Fruit fly (Drosophila melanogaster) whole organism, embryonic: ENCODE data around the gene Schip1.

ENCODE experiments used
- Awh ChIP-seq: fragments of 200-800 bp; sonication (Bioruptor generic); IDR thresholded peaks from 2 replicates; pipeline ENCODE4, ENCODE4 v1.3.6; 2022; ENCODE audit warnings: missing biosample characterization, missing genetic modification characterization
- CG10565 ChIP-seq: fragments of 200-800 bp; sonication (Bioruptor generic); optimal IDR thresholded peaks from 3 replicates; lab custom pipeline; 2016; ENCODE audit warnings: missing biosample characterization, mild to moderate bottlenecking, missing genetic modification characterization
- CG11085 ChIP-seq: fragments of 200-800 bp; sonication (Bioruptor generic); IDR thresholded peaks from 2 replicates; pipeline ENCODE4 v1.3.6; 2022; ENCODE audit warnings: missing biosample characterization, missing genetic modification characterization
- CG12236 ChIP-seq: fragments of 200-800 bp; sonication (Bioruptor generic); optimal IDR thresholded peaks from 2 replicates; lab custom pipeline; 2016; ENCODE audit warnings: missing biosample characterization, missing genetic modification characterization
- CG12299 ChIP-seq: fragments of 200-800 bp; sonication (Bioruptor generic); optimal IDR thresholded peaks from 2 replicates; lab custom pipeline; 2018; ENCODE audit warnings: missing biosample characterization, mild to moderate bottlenecking, missing genetic modification characterization
- CG12391 ChIP-seq: fragments of 200-800 bp; sonication (Bioruptor generic); optimal IDR thresholded peaks from 3 replicates; lab custom pipeline; 2018; ENCODE audit warnings: missing biosample characterization, mild to moderate bottlenecking, missing genetic modification characterization, moderate library complexity
- CG16863 ChIP-seq: fragments of 200-800 bp; sonication (Bioruptor generic); optimal IDR thresholded peaks from 3 replicates; lab custom pipeline; 2016; ENCODE audit warnings: missing biosample characterization, missing genetic modification characterization
- CG17802 ChIP-seq: fragments of 200-800 bp; sonication (Bioruptor generic); optimal IDR thresholded peaks from 2 replicates; lab custom pipeline; 2018; ENCODE audit warnings: missing biosample characterization, mild to moderate bottlenecking, missing genetic modification characterization, moderate library complexity
- CG1792 ChIP-seq: fragments of 200-800 bp; sonication (Bioruptor generic); optimal IDR thresholded peaks from 2 replicates; lab custom pipeline; 2016; ENCODE audit warnings: missing biosample characterization, missing genetic modification characterization
- CG2889 ChIP-seq: fragments of 200-800 bp; sonication (Bioruptor generic); IDR thresholded peaks from 3 replicates; pipeline ENCODE4 v1.3.6; 2022; ENCODE audit warnings: missing biosample characterization, missing genetic modification characterization
- CG30403 ChIP-seq: fragments of 200-800 bp; sonication (Bioruptor generic); optimal IDR thresholded peaks from 3 replicates; lab custom pipeline; 2016; ENCODE audit warnings: missing biosample characterization, missing genetic modification characterization
- CG30431 ChIP-seq: fragments of 200-800 bp; sonication (Bioruptor generic); optimal IDR thresholded peaks from 2 replicates; lab custom pipeline; 2017; ENCODE audit warnings: missing biosample characterization, missing genetic modification characterization
- CG31224 ChIP-seq: fragments of 200-800 bp; sonication (Bioruptor generic); IDR thresholded peaks from 2 replicates; pipeline ENCODE4 v1.3.6; 2022; ENCODE audit warnings: missing biosample characterization, missing genetic modification characterization
- CG31365 ChIP-seq: fragments of 200-800 bp; sonication (Bioruptor generic); optimal IDR thresholded peaks from 2 replicates; lab custom pipeline; 2018; ENCODE audit warnings: missing biosample characterization, mild to moderate bottlenecking, missing genetic modification characterization
- CG31388 ChIP-seq: fragments of 200-800 bp; sonication (Bioruptor generic); optimal IDR thresholded peaks from 2 replicates; lab custom pipeline; 2016; ENCODE audit warnings: missing biosample characterization, missing genetic modification characterization
- CG34376 ChIP-seq: fragments of 200-800 bp; sonication (Bioruptor generic); optimal IDR thresholded peaks from 2 replicates; lab custom pipeline; 2018; ENCODE audit warnings: missing biosample characterization, mild to moderate bottlenecking, missing genetic modification characterization
- CG4707 ChIP-seq: fragments of 200-800 bp; sonication (Bioruptor generic); optimal IDR thresholded peaks from 2 replicates; lab custom pipeline; 2018; ENCODE audit warnings: missing biosample characterization, mild to moderate bottlenecking, missing genetic modification characterization, moderate library complexity
- CG4730 ChIP-seq: fragments of 200-800 bp; sonication (Bioruptor generic); IDR thresholded peaks from 2 replicates; pipeline ENCODE4 v1.3.6; 2022; ENCODE audit warnings: missing biosample characterization, missing genetic modification characterization
- CG6175 ChIP-seq: fragments of 200-800 bp; sonication (Bioruptor generic); IDR thresholded peaks from 3 replicates; pipeline ENCODE4 v1.3.6; 2022; ENCODE audit warnings: missing biosample characterization, missing genetic modification characterization
- CG6683 ChIP-seq: fragments of 200-800 bp; sonication (Bioruptor generic); optimal IDR thresholded peaks from 2 replicates; lab custom pipeline; 2017; ENCODE audit warnings: missing biosample characterization, mild to moderate bottlenecking, missing genetic modification characterization, missing genetic modification reagents
- CG6813 ChIP-seq: fragments of 200-800 bp; sonication (Bioruptor generic); optimal IDR thresholded peaks from 2 replicates; lab custom pipeline; 2017; ENCODE audit warnings: missing biosample characterization, missing genetic modification characterization, mild to moderate bottlenecking, moderate library complexity, missing genetic modification reagents
- CG8281 ChIP-seq: fragments of 200-800 bp; sonication (Bioruptor generic); optimal IDR thresholded peaks from 2 replicates; lab custom pipeline; 2018; ENCODE audit warnings: missing biosample characterization, mild to moderate bottlenecking, missing genetic modification characterization, moderate library complexity
- CG8765 ChIP-seq: fragments of 200-800 bp; sonication (Bioruptor generic); IDR thresholded peaks from 2 replicates; pipeline ENCODE4 v1.3.6; 2022; ENCODE audit warnings: missing biosample characterization, missing genetic modification characterization
- CG9727 ChIP-seq: fragments of 200-800 bp; sonication (Bioruptor generic); optimal IDR thresholded peaks from 3 replicates; lab custom pipeline; 2017; ENCODE audit warnings: missing biosample characterization, mild to moderate bottlenecking, missing genetic modification characterization
- CG9797 ChIP-seq: fragments of 200-800 bp; sonication (Bioruptor generic); optimal IDR thresholded peaks from 3 replicates; lab custom pipeline; 2018; ENCODE audit warnings: missing biosample characterization, mild to moderate bottlenecking, missing genetic modification characterization
- Dbx ChIP-seq: fragments of 200-800 bp; sonication (Bioruptor generic); IDR thresholded peaks from 3 replicates; pipeline ENCODE4 v1.3.6; 2022; ENCODE audit warnings: missing biosample characterization, missing genetic modification characterization
- Deaf1 ChIP-seq: fragments of 200-800 bp; optimal IDR thresholded peaks from 3 replicates; lab custom pipeline; 2019; ENCODE audit warnings: missing biosample characterization, mild to moderate bottlenecking, missing genetic modification characterization, moderate library complexity
- Dll ChIP-seq: fragments of 200-800 bp; sonication (Bioruptor generic); IDR thresholded peaks from 4 replicates; pipeline ENCODE4 v1.3.6; 2022; ENCODE audit warnings: missing biosample characterization, missing genetic modification characterization; ENCODE audit not compliant: partially characterized antibody
- Fer2 ChIP-seq: fragments of 200-800 bp; sonication (Bioruptor generic); optimal IDR thresholded peaks from 2 replicates; lab custom pipeline; 2018; ENCODE audit warnings: missing biosample characterization, mild to moderate bottlenecking, missing genetic modification characterization, moderate library complexity
- HmgD ChIP-seq: fragments of 200-800 bp; sonication (Bioruptor generic); optimal IDR thresholded peaks from 3 replicates; lab custom pipeline; 2016; ENCODE audit warnings: missing biosample characterization, missing genetic modification characterization
- Hr39 ChIP-seq: fragments of >200 bp; optimal IDR thresholded peaks from 2 replicates; lab custom pipeline; 2017
- Lpt ChIP-seq: fragments of >200 bp; optimal IDR thresholded peaks from 2 replicates; lab custom pipeline; 2018; ENCODE audit warnings: missing biosample characterization, missing genetic modification characterization
- Oli ChIP-seq: fragments of 200-800 bp; sonication (Bioruptor generic); optimal IDR thresholded peaks from 2 replicates; lab custom pipeline; 2018; ENCODE audit warnings: missing biosample characterization, mild to moderate bottlenecking, missing genetic modification characterization, moderate library complexity
- Optix ChIP-seq: fragments of 200-800 bp; sonication (Bioruptor generic); IDR thresholded peaks from 3 replicates; pipeline ENCODE4 v1.3.6; 2022; ENCODE audit warnings: missing biosample characterization, missing genetic modification characterization
- al ChIP-seq: fragments of 200-800 bp; sonication (Bioruptor generic); IDR thresholded peaks from 2 replicates; pipeline ENCODE4 v1.3.6; 2022; ENCODE audit warnings: missing biosample characterization, missing genetic modification characterization
- aop ChIP-seq: fragments of 200-800 bp; sonication (Bioruptor generic); IDR thresholded peaks from 2 replicates; pipeline ENCODE4 v1.3.6; 2022; ENCODE audit warnings: missing biosample characterization, missing genetic modification characterization
- ara ChIP-seq: fragments of 200-800 bp; sonication (Bioruptor generic); IDR thresholded peaks from 2 replicates; pipeline ENCODE4 v1.3.6; 2022; ENCODE audit warnings: missing biosample characterization, missing genetic modification characterization
- ase ChIP-seq: fragments of 200-800 bp; sonication (Bioruptor generic); IDR thresholded peaks from 3 replicates; pipeline ENCODE4 v1.3.6; 2022; ENCODE audit warnings: missing biosample characterization, missing genetic modification characterization
- crol ChIP-seq: fragments of 200-800 bp; sonication (Bioruptor generic); IDR thresholded peaks from 2 replicates; pipeline ENCODE4 v1.3.6; 2022; ENCODE audit warnings: missing biosample characterization, missing genetic modification characterization
- dati ChIP-seq: fragments of 200-800 bp; sonication (Bioruptor generic); IDR thresholded peaks from 2 replicates; pipeline ENCODE4 v1.3.6; 2022; ENCODE audit warnings: missing biosample characterization, missing genetic modification characterization
- fd102C ChIP-seq: fragments of 200-800 bp; sonication (Bioruptor generic); optimal IDR thresholded peaks from 2 replicates; lab custom pipeline; 2018; ENCODE audit warnings: missing biosample characterization, mild to moderate bottlenecking, missing genetic modification characterization, moderate library complexity
- ftz-f1 ChIP-seq: fragments of 200-800 bp; sonication (Bioruptor generic); optimal IDR thresholded peaks from 2 replicates; lab custom pipeline; 2016; ENCODE audit warnings: missing biosample characterization, missing genetic modification characterization
- gfzf ChIP-seq: fragments of 200-800 bp; sonication (Bioruptor generic); optimal IDR thresholded peaks from 2 replicates; lab custom pipeline; 2016; ENCODE audit warnings: missing biosample characterization, mild to moderate bottlenecking, missing genetic modification characterization, moderate library complexity
- hbn ChIP-seq: fragments of 200-800 bp; sonication (Bioruptor generic); IDR thresholded peaks from 2 replicates; pipeline ENCODE4 v1.3.6; 2022; ENCODE audit warnings: missing biosample characterization, missing genetic modification characterization; ENCODE audit not compliant: partially characterized antibody
- her ChIP-seq: fragments of 200-800 bp; sonication (Bioruptor generic); optimal IDR thresholded peaks from 2 replicates; lab custom pipeline; 2016; ENCODE audit warnings: missing biosample characterization, missing genetic modification characterization
- nom ChIP-seq: fragments of 200-800 bp; sonication (Bioruptor generic); optimal IDR thresholded peaks from 2 replicates; lab custom pipeline; 2017; ENCODE audit warnings: missing biosample characterization, missing genetic modification characterization, mild to moderate bottlenecking, moderate library complexity, missing genetic modification reagents
- pfk ChIP-seq: fragments of 200-800 bp; sonication (Bioruptor generic); optimal IDR thresholded peaks from 2 replicates; lab custom pipeline; 2018; ENCODE audit warnings: missing biosample characterization, mild to moderate bottlenecking, missing genetic modification characterization, moderate library complexity
- seq ChIP-seq: fragments of 200-800 bp; sonication (Bioruptor generic); IDR thresholded peaks from 2 replicates; pipeline ENCODE4 v1.3.6; 2022; ENCODE audit warnings: missing biosample characterization, missing genetic modification characterization
- sqz ChIP-seq: fragments of 200-800 bp; sonication (Bioruptor generic); optimal IDR thresholded peaks from 3 replicates; lab custom pipeline; 2018; ENCODE audit warnings: missing biosample characterization, mild to moderate bottlenecking, missing genetic modification characterization
- sug ChIP-seq: fragments of 200-800 bp; optimal IDR thresholded peaks from 2 replicates; lab custom pipeline; 2019; ENCODE audit warnings: missing biosample characterization, mild to moderate bottlenecking, missing genetic modification characterization, moderate library complexity
- trh ChIP-seq: fragments of 200-800 bp; sonication (Bioruptor generic); optimal IDR thresholded peaks from 2 replicates; lab custom pipeline; 2016; ENCODE audit warnings: missing biosample characterization, missing genetic modification characterization
- yki ChIP-seq: fragments of >200 bp; optimal IDR thresholded peaks from 3 replicates; lab custom pipeline; 2018

Schip1 gene

dm6 chr2L:10339212-10339721 lies 8.4 kb upstream of the Schip1 start, which contains the start of gene SamDC (continued):
- peak; percentile 61 for TF ChIP-seq pfk (GFP tag; lab: Kevin White, UChicago)
- TF ChIP-seq CG30431 (GFP tag; lab: Kevin White, UChicago), result no peak
- no peak for TF ChIP-seq CG11085 (GFP tag; lab: Robert Waterston, UW)
- no peak for TF ChIP-seq CG9727
- TF ChIP-seq ara, result peak; percentile 58; the same call in 1 of the 2 replicates
- TF ChIP-seq CG6175, result no peak
- TF ChIP-seq CG34376 (GFP tag; lab: Kevin White, UChicago), result peak; percentile 71
- no peak for TF ChIP-seq CG1792 (GFP tag; lab: Kevin White, UChicago)
- peak; percentile 55 for TF ChIP-seq CG30403 (GFP tag; lab: Kevin White, UChicago)
- TF ChIP-seq Hr39 (lab: Kevin White, UChicago), result no peak
- no peak for TF ChIP-seq CG31365 (tag; lab: Kevin White, UChicago)
- TF ChIP-seq seq (GFP tag; lab: Robert Waterston, UW), result no peak
- peak; percentile 77 for TF ChIP-seq Dll (GFP tag; lab: Robert Waterston, UW)
- TF ChIP-seq CG12391 (tag; lab: Kevin White, UChicago), result peak; percentile 71
- no peak for TF ChIP-seq CG10565 (GFP tag; lab: Kevin White, UChicago)
- peak; percentile 39 for TF ChIP-seq her (GFP tag; lab: Kevin White, UChicago)
- TF ChIP-seq ftz-f1 (GFP tag; lab: Kevin White, UChicago), result no peak
- TF ChIP-seq al (GFP tag; lab: Robert Waterston, UW), result 0 out of 2 replicates have a peak, but pooled peaks have one; percentile 21
- TF ChIP-seq fd102C (GFP tag; lab: Kevin White, UChicago), result no peak
- no peak for TF ChIP-seq CG12299 (tag; lab: Kevin White, UChicago)
- no peak for TF ChIP-seq CG2889 (GFP tag; lab: Robert Waterston, UW)
- TF ChIP-seq nom (GFP tag; lab: Kevin White, UChicago), result no peak
- TF ChIP-seq Fer2 (tag; lab: Kevin White, UChicago), result no peak
- no peak for TF ChIP-seq crol
- no peak for TF ChIP-seq CG12236 (GFP tag; lab: Kevin White, UChicago)
- no peak for TF ChIP-seq dati
- TF ChIP-seq CG8281 (tag; lab: Kevin White, UChicago), result no peak
- TF ChIP-seq HmgD (GFP tag; lab: Kevin White, UChicago), result peak; percentile 27
- TF ChIP-seq gfzf (GFP tag; lab: Kevin White, UChicago), result peak; percentile 35
- no peak for TF ChIP-seq Optix (GFP tag; lab: Robert Waterston, UW)
- peak; percentile 8 for TF ChIP-seq CG4707 (GFP tag; lab: Kevin White, UChicago)
- TF ChIP-seq hbn (GFP tag; lab: Robert Waterston, UW), result peak; percentile 54
- peak; percentile 73; the same call in 2 of the 3 replicates for TF ChIP-seq Dbx (GFP tag; lab: Robert Waterston, UW)
- TF ChIP-seq CG8765 (GFP tag; lab: Robert Waterston, UW), result no peak
- no peak for TF ChIP-seq sqz (GFP tag; lab: Kevin White, UChicago)
- TF ChIP-seq yki, result no peak
- TF ChIP-seq CG16863 (GFP tag; lab: Kevin White, UChicago), result no peak
- TF ChIP-seq CG17802 (tag; lab: Kevin White, UChicago), result peak; percentile 91
- peak; percentile 44 for TF ChIP-seq CG9797 (GFP tag; lab: Kevin White, UChicago)
- TF ChIP-seq Lpt (GFP tag; lab: Kevin White, UChicago), result no peak
- TF ChIP-seq aop (GFP tag; lab: Robert Waterston, UW), result no peak
- TF ChIP-seq ase (GFP tag; lab: Robert Waterston, UW), result no peak
- no peak for TF ChIP-seq Oli (tag; lab: Kevin White, UChicago)
- TF ChIP-seq Deaf1 (tag; lab: Kevin White, UChicago), result no peak
- TF ChIP-seq sug (tag; lab: Kevin White, UChicago), result peak; percentile 48
- TF ChIP-seq CG4730 (GFP tag; lab: Robert Waterston, UW), result no peak
- TF ChIP-seq Awh (GFP tag; lab: Robert Waterston, UW), result no peak
- no peak for TF ChIP-seq CG31388
- no peak for TF ChIP-seq CG6683 (GFP tag; lab: Kevin White, UChicago)
- TF ChIP-seq CG31224 (GFP tag; lab: Robert Waterston, UW), result no peak
- peak; percentile 46 for TF ChIP-seq CG6813 (GFP tag; lab: Kevin White, UChicago)
- TF ChIP-seq trh (GFP tag; lab: Kevin White, UChicago), result no peak
